Fruit fly (Drosophila melanogaster) S2 (cell line): Measurements from ENCODE around the gene CG12057.

Experiments used
- CG8478 ChIP-seq: fragments of >200 bp; optimal IDR thresholded peaks from 2 replicates; lab custom pipeline; 2018
- CTCF ChIP-seq, 2 experiments: fragments of >200 bp; optimal IDR thresholded peaks; 2 replicates each; lab custom pipeline; 2018

- TF ChIP-seq CTCF (optimal IDR thresholded peaks at IDR 0.05; lab: Kevin White, UChicago), result no peak
- TF ChIP-seq CG8478 (lab: Kevin White, UChicago), result no peak
Observed at dm6 chrX:9201866-9202681, 10.6 kb downstream of the CG12057 start.
